Fruit fly (Drosophila melanogaster): ENCODE measurements around the gene CG11755.
A peak's percentile ranks its signal among the peaks of the same experiment; 100 is the strongest.

DNA sequence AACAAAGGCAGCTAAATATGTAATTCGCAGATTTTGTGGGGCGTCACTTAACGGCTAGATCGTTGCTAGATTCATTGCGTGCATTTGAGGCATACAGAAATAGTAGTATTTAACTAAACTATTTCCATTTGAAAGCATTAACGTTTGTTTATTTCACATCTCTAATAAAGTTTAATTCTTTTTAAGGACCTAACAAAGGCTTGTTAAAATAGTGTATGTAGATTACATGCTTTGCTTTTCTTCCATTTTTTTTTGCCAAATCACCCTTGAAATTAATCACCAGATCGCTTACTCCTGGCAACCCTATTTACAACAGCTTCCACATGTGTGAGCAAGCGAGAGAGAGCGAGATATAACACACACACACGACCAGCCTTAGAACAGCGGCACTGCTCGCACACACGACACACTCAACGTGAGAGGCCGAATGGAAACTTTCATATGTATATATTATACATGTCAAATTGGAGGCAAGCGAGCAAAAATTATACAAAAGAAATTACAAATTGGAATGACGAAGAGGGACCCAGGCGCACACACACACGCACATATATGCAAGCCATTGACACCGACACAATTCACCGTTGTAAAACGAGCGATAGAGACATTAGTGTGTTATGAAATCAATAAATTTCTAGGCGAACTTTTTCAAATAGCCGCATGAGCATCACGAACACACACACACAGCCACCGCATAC lies 17.4 kb upstream of the CG11755 start:
- TF ChIP-seq CG12155 (GFP tag; optimal IDR thresholded peaks at IDR 0.05) (peak; percentile 48), cwo (GFP tag; optimal IDR thresholded peaks at IDR 0.05) (peak; percentile 52), Awh (GFP tag; IDR thresholded peaks at IDR 0.05) (peak; percentile 47; the same call in 1 of the 2 replicates), en (GFP tag; optimal IDR thresholded peaks at IDR 0.05) (no peak), gt (GFP tag; IDR thresholded peaks at IDR 0.05) (no peak), CG8388 (GFP tag; optimal IDR thresholded peaks at IDR 0.05) (peak; percentile 31), peb (GFP tag; IDR thresholded peaks at IDR 0.05) (no peak), zf30C (GFP tag; optimal IDR thresholded peaks at IDR 0.05) (no peak), CG16863 (GFP tag; optimal IDR thresholded peaks at IDR 0.05) (no peak), CG7372 (GFP tag; IDR thresholded peaks at IDR 0.05) (0 out of 2 replicates have a peak, but pooled peaks have one; percentile 27), Max (GFP tag; optimal IDR thresholded peaks at IDR 0.05) (no peak), CG14860 (GFP tag; IDR thresholded peaks at IDR 0.05; ENCODE audit: partially characterized antibody) (no peak), wor (GFP tag; IDR thresholded peaks at IDR 0.05) (no peak), NfI (GFP tag; optimal IDR thresholded peaks at IDR 0.05) (peak; percentile 63)

Measured in whole organism, embryonic.